Fruit fly (Drosophila melanogaster) whole organism, embryonic: ENCODE results near the gene CG14088.

Source experiments
- Atf-2 ChIP-seq: fragments of 200-800 bp; sonication (Bioruptor generic); optimal IDR thresholded peaks from 2 replicates; lab custom pipeline; 2016; ENCODE audit warnings: missing biosample characterization, missing genetic modification characterization
- Atf6 ChIP-seq: fragments of 200-800 bp; sonication (Bioruptor generic); IDR thresholded peaks from 2 replicates; pipeline ENCODE4 v1.3.6; 2022; ENCODE audit warnings: missing biosample characterization, missing genetic modification characterization
- Awh ChIP-seq: fragments of 200-800 bp; sonication (Bioruptor generic); IDR thresholded peaks from 2 replicates; pipeline ENCODE4, ENCODE4 v1.3.6; 2022; ENCODE audit warnings: missing biosample characterization, missing genetic modification characterization
- CG1024 ChIP-seq: fragments of 200-800 bp; sonication (Bioruptor generic); IDR thresholded peaks from 2 replicates; pipeline ENCODE4 v1.3.6; 2022; ENCODE audit warnings: missing biosample characterization, missing genetic modification characterization
- CG11695 ChIP-seq: fragments of 200-800 bp; sonication (Bioruptor generic); IDR thresholded peaks from 3 replicates; pipeline ENCODE4 v1.3.6; 2022; ENCODE audit warnings: missing biosample characterization, missing genetic modification characterization
- CG12236 ChIP-seq: fragments of 200-800 bp; sonication (Bioruptor generic); optimal IDR thresholded peaks from 2 replicates; lab custom pipeline; 2016; ENCODE audit warnings: missing biosample characterization, missing genetic modification characterization
- CG12659 ChIP-seq: fragments of 200-800 bp; sonication (Bioruptor generic); optimal IDR thresholded peaks from 3 replicates; lab custom pipeline; 2017; ENCODE audit warnings: mild to moderate bottlenecking, missing biosample characterization, missing genetic modification reagents, missing genetic modification characterization
- CG12769 ChIP-seq: fragments of 200-800 bp; sonication (Bioruptor generic); optimal IDR thresholded peaks from 2 replicates; lab custom pipeline; 2019; ENCODE audit warnings: missing biosample characterization, mild to moderate bottlenecking, missing genetic modification characterization, moderate library complexity
- CG13894 ChIP-seq: fragments of 200-800 bp; sonication (Bioruptor generic); optimal IDR thresholded peaks from 3 replicates; lab custom pipeline; 2018; ENCODE audit warnings: missing biosample characterization, mild to moderate bottlenecking, missing genetic modification characterization, moderate library complexity
- CG14050 ChIP-seq: fragments of 200-800 bp; sonication (Bioruptor generic); IDR thresholded peaks from 3 replicates; pipeline ENCODE4 v1.3.6; 2022; ENCODE audit warnings: missing biosample characterization, missing genetic modification characterization
- CG1603 ChIP-seq: fragments of 200-800 bp; sonication (Bioruptor generic); optimal IDR thresholded peaks from 2 replicates; lab custom pipeline; 2019; ENCODE audit warnings: missing biosample characterization, mild to moderate bottlenecking, missing genetic modification characterization, moderate library complexity
- CG2120 ChIP-seq: fragments of 200-800 bp; sonication (Bioruptor generic); optimal IDR thresholded peaks from 3 replicates; lab custom pipeline; 2016; ENCODE audit warnings: missing biosample characterization, missing genetic modification characterization
- CG2678 ChIP-seq: fragments of 200-800 bp; sonication (Bioruptor generic); optimal IDR thresholded peaks from 3 replicates; lab custom pipeline; 2019; ENCODE audit warnings: missing biosample characterization, mild to moderate bottlenecking, missing genetic modification characterization, moderate library complexity
- CG2712 ChIP-seq: fragments of 200-800 bp; optimal IDR thresholded peaks from 3 replicates; lab custom pipeline; 2019; ENCODE audit warnings: missing biosample characterization, mild to moderate bottlenecking, missing genetic modification characterization, moderate library complexity
- CG31365 ChIP-seq: fragments of 200-800 bp; sonication (Bioruptor generic); optimal IDR thresholded peaks from 2 replicates; lab custom pipeline; 2018; ENCODE audit warnings: missing biosample characterization, mild to moderate bottlenecking, missing genetic modification characterization
- CG4617 ChIP-seq: fragments of 200-800 bp; sonication (Bioruptor generic); optimal IDR thresholded peaks from 3 replicates; lab custom pipeline; 2016; ENCODE audit warnings: missing biosample characterization, missing genetic modification characterization, borderline replicate concordance
- CG6272 ChIP-seq: fragments of 200-800 bp; sonication (Bioruptor generic); IDR thresholded peaks from 2 replicates; pipeline ENCODE4 v1.3.6; 2022; ENCODE audit warnings: missing biosample characterization, missing genetic modification characterization
- CG6791 ChIP-seq: fragments of 200-800 bp; sonication (Bioruptor generic); IDR thresholded peaks from 3 replicates; pipeline ENCODE4 v1.3.6; 2022; ENCODE audit warnings: missing biosample characterization, missing genetic modification characterization; ENCODE audit not compliant: partially characterized antibody
- CG8944 ChIP-seq: fragments of 200-800 bp; sonication (Bioruptor generic); optimal IDR thresholded peaks from 3 replicates; lab custom pipeline; 2016; ENCODE audit warnings: missing biosample characterization, missing genetic modification characterization
- CG9876 ChIP-seq: fragments of 200-800 bp; sonication (Bioruptor generic); optimal IDR thresholded peaks from 2 replicates; lab custom pipeline; 2016; ENCODE audit warnings: missing biosample characterization, missing genetic modification characterization
- CoRest ChIP-seq: fragments of 200-800 bp; sonication (Bioruptor generic); optimal IDR thresholded peaks from 3 replicates; lab custom pipeline; 2018; ENCODE audit warnings: missing biosample characterization, mild to moderate bottlenecking, missing genetic modification characterization, moderate library complexity
- CrebB ChIP-seq: fragments of 200-800 bp; sonication (Bioruptor generic); optimal IDR thresholded peaks from 3 replicates; lab custom pipeline; 2018; ENCODE audit warnings: missing biosample characterization, mild to moderate bottlenecking, missing genetic modification characterization
- D19A ChIP-seq: fragments of 200-800 bp; optimal IDR thresholded peaks from 3 replicates; lab custom pipeline; 2019; ENCODE audit warnings: missing biosample characterization, mild to moderate bottlenecking, missing genetic modification characterization, moderate library complexity
- Dp ChIP-seq: fragments of 200-800 bp; sonication (Bioruptor generic); optimal IDR thresholded peaks from 2 replicates; lab custom pipeline; 2018; ENCODE audit warnings: missing biosample characterization, mild to moderate bottlenecking, missing genetic modification characterization, moderate library complexity
- HmgZ ChIP-seq: fragments of 200-800 bp; sonication (Bioruptor generic); optimal IDR thresholded peaks from 2 replicates; lab custom pipeline; 2018; ENCODE audit warnings: missing biosample characterization, mild to moderate bottlenecking, missing genetic modification characterization
- Hmr ChIP-seq: fragments of 200-800 bp; sonication (Bioruptor generic); optimal IDR thresholded peaks from 3 replicates; lab custom pipeline; 2017; ENCODE audit warnings: mild to moderate bottlenecking, missing biosample characterization, missing genetic modification reagents, missing genetic modification characterization
- MBD-R2 ChIP-seq: fragments of 200-800 bp; sonication (Bioruptor generic); IDR thresholded peaks from 2 replicates; pipeline ENCODE4 v1.3.6; 2022; ENCODE audit warnings: missing biosample characterization, missing genetic modification characterization
- Myb ChIP-seq: fragments of 200-800 bp; sonication (Bioruptor generic); optimal IDR thresholded peaks from 2 replicates; lab custom pipeline; 2016; ENCODE audit warnings: missing biosample characterization, missing genetic modification characterization
- Nf-YB ChIP-seq: fragments of 200-800 bp; sonication (Bioruptor generic); optimal IDR thresholded peaks from 3 replicates; lab custom pipeline; 2019; ENCODE audit warnings: missing biosample characterization, mild to moderate bottlenecking, missing genetic modification characterization, moderate library complexity
- Opbp ChIP-seq: fragments of 200-800 bp; sonication (Bioruptor generic); IDR thresholded peaks from 3 replicates; pipeline ENCODE4 v1.3.6; 2022; ENCODE audit warnings: missing biosample characterization, missing genetic modification characterization; ENCODE audit not compliant: partially characterized antibody
- Ptx1 ChIP-seq: fragments of 200-800 bp; sonication (Bioruptor generic); IDR thresholded peaks from 2 replicates; pipeline ENCODE4 v1.3.6; 2022; ENCODE audit warnings: missing biosample characterization, missing genetic modification characterization
- Rfx ChIP-seq: fragments of 200-800 bp; sonication (Bioruptor generic); IDR thresholded peaks from 2 replicates; pipeline ENCODE4 v1.3.6; 2022; ENCODE audit warnings: missing biosample characterization, missing genetic modification characterization
- Six4 ChIP-seq: fragments of 200-800 bp; sonication (Bioruptor generic); optimal IDR thresholded peaks from 2 replicates; lab custom pipeline; 2016; ENCODE audit warnings: missing biosample characterization, missing genetic modification characterization
- TFAM ChIP-seq: fragments of 200-800 bp; sonication (Bioruptor generic); optimal IDR thresholded peaks from 2 replicates; lab custom pipeline; 2017; ENCODE audit warnings: missing biosample characterization, missing genetic modification characterization, inconsistent platforms
- Xrp1 ChIP-seq: fragments of 200-800 bp; sonication (Bioruptor generic); IDR thresholded peaks from 2 replicates; pipeline ENCODE4 v1.3.6; 2022; ENCODE audit warnings: missing biosample characterization, missing genetic modification characterization
- chn ChIP-seq: fragments of 200-800 bp; sonication (Bioruptor generic); optimal IDR thresholded peaks from 2 replicates; lab custom pipeline; 2016; ENCODE audit warnings: missing biosample characterization, missing genetic modification characterization
- corto ChIP-seq: fragments of 200-800 bp; sonication (Bioruptor generic); optimal IDR thresholded peaks from 2 replicates; lab custom pipeline; 2016; ENCODE audit warnings: missing biosample characterization, mild to moderate bottlenecking, missing genetic modification characterization, moderate library complexity
- crol ChIP-seq: fragments of 200-800 bp; sonication (Bioruptor generic); IDR thresholded peaks from 2 replicates; pipeline ENCODE4 v1.3.6; 2022; ENCODE audit warnings: missing biosample characterization, missing genetic modification characterization
- exex ChIP-seq: fragments of 200-800 bp; sonication (Bioruptor generic); optimal IDR thresholded peaks from 4 replicates; lab custom pipeline; 2018; ENCODE audit warnings: missing biosample characterization, mild to moderate bottlenecking, missing genetic modification characterization, moderate library complexity
- gem ChIP-seq: fragments of 200-800 bp; sonication (Bioruptor generic); optimal IDR thresholded peaks from 2 replicates; lab custom pipeline; 2019; ENCODE audit warnings: missing biosample characterization, mild to moderate bottlenecking, missing genetic modification characterization, moderate library complexity
- gfzf ChIP-seq: fragments of 200-800 bp; sonication (Bioruptor generic); optimal IDR thresholded peaks from 2 replicates; lab custom pipeline; 2016; ENCODE audit warnings: missing biosample characterization, mild to moderate bottlenecking, missing genetic modification characterization, moderate library complexity
- hb ChIP-seq: fragments of 200-800 bp; sonication (Bioruptor generic); IDR thresholded peaks from 3 replicates; pipeline ENCODE4 v1.3.6; 2022; ENCODE audit warnings: missing biosample characterization, missing genetic modification characterization; ENCODE audit not compliant: partially characterized antibody
- knrl ChIP-seq: fragments of 200-800 bp; sonication (Bioruptor generic); IDR thresholded peaks from 3 replicates; pipeline ENCODE4 v1.3.6; 2022; ENCODE audit warnings: missing biosample characterization, missing genetic modification characterization; ENCODE audit not compliant: partially characterized antibody
- mirr ChIP-seq: fragments of 200-800 bp; sonication (Bioruptor generic); optimal IDR thresholded peaks from 3 replicates; lab custom pipeline; 2018; ENCODE audit warnings: missing biosample characterization, mild to moderate bottlenecking, missing genetic modification characterization
- pnt ChIP-seq: fragments of 200-800 bp; sonication (Bioruptor generic); optimal IDR thresholded peaks from 3 replicates; lab custom pipeline; 2016; ENCODE audit warnings: missing biosample characterization, missing genetic modification characterization
- prd ChIP-seq, 3 experiments: fragments of >200 bp in 2 of 3; fragments of 200-800 bp in 1 of 3; sonication (Bioruptor generic) in 1 of 3; optimal IDR thresholded peaks in 2 of 3; IDR thresholded peaks in 1 of 3; 2 replicates in 2 of 3; 3 replicates in 1 of 3; pipeline versions ENCODE4 v1.3.6 to Lab custom; 2017 to 2022; ENCODE audit warnings: missing biosample characterization in 1 of 3, missing genetic modification characterization in 1 of 3
- trh ChIP-seq: fragments of 200-800 bp; sonication (Bioruptor generic); optimal IDR thresholded peaks from 2 replicates; lab custom pipeline; 2016; ENCODE audit warnings: missing biosample characterization, missing genetic modification characterization
- tup ChIP-seq: fragments of 200-800 bp; sonication (Bioruptor generic); optimal IDR thresholded peaks from 2 replicates; lab custom pipeline; 2016; ENCODE audit warnings: missing biosample characterization, mild to moderate bottlenecking, missing genetic modification characterization, moderate library complexity

CG14088 gene

dm6 chr3L:19261213-19261612, 9.2 kb downstream of the CG14088 start, which contains the start of gene Bet1 (continued):
- no peak for TF ChIP-seq TFAM
- no peak for TF ChIP-seq D19A (tag; lab: Kevin White, UChicago)
- peak; percentile 34 for TF ChIP-seq CG2712 (tag; lab: Kevin White, UChicago)
- no peak for TF ChIP-seq CG9876
- no peak for TF ChIP-seq CG12236 (GFP tag; lab: Kevin White, UChicago)
- no peak for TF ChIP-seq hb
- no peak for TF ChIP-seq CG6791 (GFP tag; lab: Robert Waterston, UW)
- TF ChIP-seq pnt, result no peak
- no peak for TF ChIP-seq CG13894 (tag; lab: Kevin White, UChicago)
- TF ChIP-seq gfzf (GFP tag; lab: Kevin White, UChicago), result peak; percentile 64
- TF ChIP-seq prd (optimal IDR thresholded peaks at IDR 0.05; lab: Kevin White, UChicago), result no peak
- peak; percentile 34; the same call in 1 of the 3 replicates for TF ChIP-seq prd (GFP tag; IDR thresholded peaks at IDR 0.05; lab: Robert Waterston, UW)

- TF ChIP-seq CG1603 (tag; lab: Kevin White, UChicago), result peak; percentile 49
- peak; percentile 45 for TF ChIP-seq CG12769 (tag; lab: Kevin White, UChicago)
- TF ChIP-seq chn (GFP tag; lab: Kevin White, UChicago), result no peak
- TF ChIP-seq CG11695 (GFP tag; lab: Robert Waterston, UW), result no peak
- peak; percentile 88 for TF ChIP-seq crol (GFP tag; lab: Robert Waterston, UW)
- TF ChIP-seq CoRest (tag; lab: Kevin White, UChicago), result peak; percentile 3
- 0 out of 3 replicates have a peak, but pooled peaks have one; percentile 31 for TF ChIP-seq Opbp (GFP tag; lab: Robert Waterston, UW)
- TF ChIP-seq Rfx, result 0 out of 2 replicates have a peak, but pooled peaks have one; percentile 10
- TF ChIP-seq Hmr (GFP tag; lab: Kevin White, UChicago), result peak; percentile 20
- peak; percentile 39 for TF ChIP-seq CG2120 (GFP tag; lab: Kevin White, UChicago)
- TF ChIP-seq CG14050, result peak; percentile 18; the same call in 1 of the 3 replicates
- no peak for TF ChIP-seq Myb (GFP tag; lab: Kevin White, UChicago)
- TF ChIP-seq CG6272 (GFP tag; lab: Robert Waterston, UW), result 0 out of 2 replicates have a peak, but pooled peaks have one; percentile 25
- TF ChIP-seq MBD-R2, result peak; percentile 54
- no peak for TF ChIP-seq Xrp1 (GFP tag; lab: Robert Waterston, UW)
- TF ChIP-seq CG1024 (GFP tag; lab: Robert Waterston, UW), result no peak
- TF ChIP-seq exex, result peak; percentile 71
- TF ChIP-seq Dp, result no peak
- TF ChIP-seq CG4617 (GFP tag; lab: Kevin White, UChicago), result peak; percentile 62
- peak; percentile 7 for TF ChIP-seq gem (tag; lab: Kevin White, UChicago)
- no peak for TF ChIP-seq Six4 (GFP tag; lab: Kevin White, UChicago)
- TF ChIP-seq Ptx1 (GFP tag; lab: Robert Waterston, UW), result peak; percentile 25; the same call in 1 of the 2 replicates
- no peak for TF ChIP-seq tup
- TF ChIP-seq mirr, result peak; percentile 6
- TF ChIP-seq CG31365 (tag; lab: Kevin White, UChicago), result no peak
- no peak for TF ChIP-seq corto (GFP tag; lab: Kevin White, UChicago)
- no peak for TF ChIP-seq Nf-YB (GFP tag; lab: Kevin White, UChicago)
- no peak for TF ChIP-seq HmgZ (tag; lab: Kevin White, UChicago)
- TF ChIP-seq Atf6 (GFP tag; lab: Robert Waterston, UW), result peak; percentile 50; the same call in 1 of the 2 replicates
- TF ChIP-seq Awh (GFP tag; lab: Robert Waterston, UW), result no peak
- peak; percentile 30 for TF ChIP-seq CG12659 (GFP tag; lab: Kevin White, UChicago)
- 0 out of 3 replicates have a peak, but pooled peaks have one; percentile 29 for TF ChIP-seq knrl
- peak; percentile 14 for TF ChIP-seq CrebB
- peak; percentile 71 for TF ChIP-seq gfzf (GFP tag; lab: Kevin White, UChicago)
- TF ChIP-seq trh (GFP tag; lab: Kevin White, UChicago), result no peak
- no peak for TF ChIP-seq CG2678 (tag; lab: Kevin White, UChicago)
- no peak for TF ChIP-seq Atf-2 (GFP tag; lab: Kevin White, UChicago)
- no peak for TF ChIP-seq CG8944 (GFP tag; lab: Kevin White, UChicago)
Observed at dm6 chr3L:19260278-19260803, 10.1 kb downstream of the CG14088 start, which contains the start of gene nes. nes (minus strand) TSS chr3L:19260679.
